Worm (Caenorhabditis elegans) whole organism, young adult: ENCODE measurements around the gene R13A1.1.

Experiments used
- B0019.2 ChIP-seq: fragments of 200-800 bp; sonication (Bioruptor generic); conservative IDR thresholded peaks from 2 replicates; pipeline ENCODE4 v1.3.6; 2022; ENCODE audit warnings: missing genetic modification reagents, missing genetic modification characterization, missing compliant biosample characterization
- B0035.1 ChIP-seq: sonication (generic microtip); optimal IDR thresholded peaks from 2 replicates; lab custom pipeline; 2016; ENCODE audit warnings: missing genetic modification characterization, mild to moderate bottlenecking, missing compliant biosample characterization, missing genotype, missing genetic modification reagents
- D2030.7 ChIP-seq: fragments of 200-800 bp; sonication (Bioruptor generic); IDR thresholded peaks from 2 replicates; pipeline ENCODE4 v1.3.6; 2022; ENCODE audit warnings: missing genetic modification reagents, missing genetic modification characterization, missing compliant biosample characterization
- F10E7.11 ChIP-seq: sonication (generic microtip); optimal IDR thresholded peaks from 2 replicates; lab custom pipeline; 2017; ENCODE audit warnings: mild to moderate bottlenecking, missing genetic modification characterization, moderate library complexity, missing compliant biosample characterization
- F23B12.7 ChIP-seq: sonication (generic microtip); optimal IDR thresholded peaks from 2 replicates; lab custom pipeline; 2017; ENCODE audit warnings: missing genetic modification characterization, mild to moderate bottlenecking, missing compliant biosample characterization, antibody characterized with exemption, moderate library complexity; ENCODE audit not compliant: insufficient read depth
- F33H1.4 ChIP-seq: fragments of 200-800 bp; sonication (Bioruptor generic); IDR thresholded peaks from 2 replicates; pipeline ENCODE4 v1.3.6; 2022; ENCODE audit warnings: missing genetic modification reagents, missing genetic modification characterization, missing compliant biosample characterization
- F39B2.1 ChIP-seq: fragments of 200-800 bp; sonication (Bioruptor generic); IDR thresholded peaks from 2 replicates; pipeline ENCODE4 v1.3.6; 2022; ENCODE audit warnings: missing genetic modification reagents, missing genetic modification characterization, missing compliant biosample characterization
- T26A5.8 ChIP-seq: sonication (generic microtip); optimal IDR thresholded peaks from 2 replicates; lab custom pipeline; 2016; ENCODE audit warnings: missing genetic modification characterization, missing compliant biosample characterization
- Y53F4B.3 ChIP-seq: fragments of 200-800 bp; sonication (Bioruptor generic); IDR thresholded peaks from 2 replicates; pipeline ENCODE4 v1.3.6; 2022; ENCODE audit warnings: missing genetic modification reagents, missing genetic modification characterization, missing compliant biosample characterization
- Y79H2A.3 ChIP-seq: fragments of 200-800 bp; sonication (Bioruptor generic); conservative IDR thresholded peaks from 2 replicates; pipeline ENCODE4 v1.3.6; 2022; ENCODE audit warnings: missing genetic modification reagents, missing genetic modification characterization, missing compliant biosample characterization
- akir-1 ChIP-seq: fragments of 200-800 bp; sonication (Bioruptor generic); optimal IDR thresholded peaks from 2 replicates; lab custom pipeline; 2018; ENCODE audit warnings: mild to moderate bottlenecking, missing genetic modification characterization, moderate library complexity, missing compliant biosample characterization
- ama-1 ChIP-seq, 3 experiments: fragments of 150-350 bp in 1 of 3; sonication (generic microtip) in 2 of 3; optimal IDR thresholded peaks; 2 replicates each; lab custom pipeline; 2014 to 2018; ENCODE audit warnings: missing biosample characterization in 2 of 3, missing genetic modification characterization in 2 of 3, missing genetic modification reagents in 2 of 3
- aptf-2 ChIP-seq: fragments of 200-800 bp; sonication (Bioruptor generic); conservative IDR thresholded peaks from 2 replicates; pipeline ENCODE4 v1.3.6; 2022; ENCODE audit warnings: missing genetic modification reagents, missing genetic modification characterization, missing compliant biosample characterization
- aptf-3 ChIP-seq: fragments of 200-800 bp; sonication (Bioruptor generic); IDR thresholded peaks from 2 replicates; pipeline ENCODE4 v1.3.6; 2022; ENCODE audit warnings: missing genetic modification characterization, missing compliant biosample characterization
- athp-1 ChIP-seq: sonication (generic microtip); optimal IDR thresholded peaks from 2 replicates; lab custom pipeline; 2017; ENCODE audit warnings: mild to moderate bottlenecking, missing genetic modification characterization, missing compliant biosample characterization
- attf-3 ChIP-seq: fragments of 200-800 bp; sonication (Bioruptor generic); conservative IDR thresholded peaks from 2 replicates; pipeline ENCODE4 v1.3.6; 2022; ENCODE audit warnings: missing genetic modification reagents, missing genetic modification characterization, missing compliant biosample characterization
- attf-5 ChIP-seq: fragments of 200-800 bp; sonication (Bioruptor generic); optimal IDR thresholded peaks from 2 replicates; lab custom pipeline; 2018; ENCODE audit warnings: mild to moderate bottlenecking, missing genetic modification characterization, missing compliant biosample characterization
- attf-6 ChIP-seq: fragments of 200-800 bp; sonication (Bioruptor generic); IDR thresholded peaks from 2 replicates; pipeline ENCODE4 v1.3.6; 2022; ENCODE audit warnings: missing genetic modification reagents, missing genetic modification characterization, missing compliant biosample characterization
- cebp-1 ChIP-seq, 2 experiments: fragments of 200-800 bp in 1 of 2; sonication (Bioruptor generic) in 1 of 2; sonication (generic microtip) in 1 of 2; IDR thresholded peaks in 1 of 2; optimal IDR thresholded peaks in 1 of 2; 2 replicates each; pipeline versions ENCODE4 v1.3.6 to Lab custom; 2017 to 2022; ENCODE audit warnings: missing compliant biosample characterization in 2 of 2, missing genetic modification characterization in 2 of 2, mild to moderate bottlenecking in 1 of 2, missing genetic modification reagents in 1 of 2, moderate library complexity in 1 of 2
- cebp-2 ChIP-seq: fragments of 200-800 bp; sonication (Bioruptor generic); IDR thresholded peaks from 2 replicates; pipeline ENCODE4 v1.3.6; 2022; ENCODE audit warnings: missing genetic modification characterization, missing compliant biosample characterization
- ceh-100 ChIP-seq: fragments of 200-800 bp; sonication (Bioruptor generic); IDR thresholded peaks from 2 replicates; pipeline ENCODE4 v1.3.6; 2022; ENCODE audit warnings: missing genetic modification reagents, missing genetic modification characterization, missing compliant biosample characterization
- ceh-40 ChIP-seq: fragments of 200-800 bp; sonication (Bioruptor generic); IDR thresholded peaks from 2 replicates; pipeline ENCODE4 v1.3.6; 2022; ENCODE audit warnings: missing genetic modification characterization, missing compliant biosample characterization
- chd-7 ChIP-seq: sonication (generic microtip); optimal IDR thresholded peaks from 2 replicates; lab custom pipeline; 2016; ENCODE audit warnings: mild to moderate bottlenecking, missing genetic modification characterization, moderate library complexity, missing compliant biosample characterization
- dox-1 ChIP-seq: fragments of 200-800 bp; sonication (Bioruptor generic); IDR thresholded peaks from 2 replicates; pipeline ENCODE4 v1.3.6; 2022; ENCODE audit warnings: missing genetic modification reagents, missing genetic modification characterization, missing compliant biosample characterization
- egl-18 ChIP-seq: fragments of 200-800 bp; sonication (Bioruptor generic); IDR thresholded peaks from 2 replicates; pipeline ENCODE4 v1.3.6; 2022; ENCODE audit warnings: missing genetic modification reagents, missing genetic modification characterization, missing compliant biosample characterization
- egrh-3 ChIP-seq: fragments of 200-800 bp; sonication (Bioruptor generic); IDR thresholded peaks from 2 replicates; pipeline ENCODE4 v1.3.6; 2022; ENCODE audit warnings: missing genetic modification reagents, missing genetic modification characterization, missing compliant biosample characterization
- ekl-4 ChIP-seq: fragments of 200-800 bp; sonication (Bioruptor generic); IDR thresholded peaks from 2 replicates; pipeline ENCODE4 v1.3.6; 2022; ENCODE audit warnings: missing genetic modification reagents, missing genetic modification characterization, missing compliant biosample characterization
- ets-4 ChIP-seq: fragments of 200-800 bp; sonication (Bioruptor generic); optimal IDR thresholded peaks from 2 replicates; lab custom pipeline; 2018; ENCODE audit warnings: mild to moderate bottlenecking, missing genetic modification characterization, missing compliant biosample characterization
- fkh-3 ChIP-seq: sonication (generic microtip); optimal IDR thresholded peaks from 2 replicates; lab custom pipeline; 2016; ENCODE audit warnings: mild to moderate bottlenecking, missing genetic modification characterization, missing compliant biosample characterization
- gei-17 ChIP-seq: fragments of 200-800 bp; sonication (Bioruptor generic); optimal IDR thresholded peaks from 2 replicates; lab custom pipeline; 2018; ENCODE audit warnings: mild to moderate bottlenecking, missing genetic modification characterization, missing compliant biosample characterization
- hlh-12 ChIP-seq: sonication (generic microtip); optimal IDR thresholded peaks from 2 replicates; lab custom pipeline; 2016; ENCODE audit warnings: missing genetic modification characterization, missing compliant biosample characterization
- hrde-1 ChIP-seq: sonication (generic microtip); optimal IDR thresholded peaks from 2 replicates; lab custom pipeline; 2016; ENCODE audit warnings: missing genetic modification characterization, mild to moderate bottlenecking, missing compliant biosample characterization, moderate library complexity, missing genotype, missing genetic modification reagents, borderline replicate concordance
- hsf-1 ChIP-seq: fragments of 200-800 bp; sonication (Bioruptor generic); IDR thresholded peaks from 2 replicates; pipeline ENCODE4 v1.3.6; 2022; ENCODE audit warnings: missing genetic modification reagents, missing genetic modification characterization, missing compliant biosample characterization
- lin-35 ChIP-seq, 3 experiments: fragments of 150-350 bp in 2 of 3; sonication (generic microtip) in 1 of 3; optimal IDR thresholded peaks; 2 replicates each; lab custom pipeline; 2014 to 2018; ENCODE audit warnings: missing biosample characterization in 3 of 3, missing genetic modification characterization in 3 of 3, missing genetic modification reagents in 3 of 3
- lsl-1 ChIP-seq: fragments of 200-800 bp; sonication (Bioruptor generic); optimal IDR thresholded peaks from 2 replicates; lab custom pipeline; 2018; ENCODE audit warnings: mild to moderate bottlenecking, missing genetic modification characterization, moderate library complexity, missing compliant biosample characterization
- madf-6 ChIP-seq: fragments of 200-800 bp; sonication (Bioruptor generic); IDR thresholded peaks from 2 replicates; pipeline ENCODE4 v1.3.6; 2022; ENCODE audit warnings: missing genetic modification reagents, missing genetic modification characterization, missing compliant biosample characterization
- nhr-80 ChIP-seq: sonication (generic microtip); optimal IDR thresholded peaks from 2 replicates; lab custom pipeline; 2016; ENCODE audit warnings: missing genetic modification characterization, missing compliant biosample characterization
- nhr-90 ChIP-seq: sonication (generic microtip); optimal IDR thresholded peaks from 2 replicates; lab custom pipeline; 2016; ENCODE audit warnings: missing genotype, mild to moderate bottlenecking, missing genetic modification characterization, missing compliant biosample characterization
- pbrm-1 ChIP-seq: fragments of 200-800 bp; sonication (Bioruptor generic); IDR thresholded peaks from 2 replicates; pipeline ENCODE4 v1.3.6; 2022; ENCODE audit warnings: missing genetic modification reagents, missing genetic modification characterization, missing compliant biosample characterization
- pha-4 ChIP-seq: fragments of 150-350 bp; sonication (generic microtip); optimal IDR thresholded peaks from 2 replicates; lab custom pipeline; 2014; ENCODE audit warnings: missing biosample characterization, missing genetic modification reagents, missing genetic modification characterization
- rcor-1 ChIP-seq: fragments of 200-800 bp; sonication (Bioruptor generic); IDR thresholded peaks from 2 replicates; pipeline ENCODE4 v1.3.6; 2022; ENCODE audit warnings: missing genetic modification reagents, missing genetic modification characterization, missing compliant biosample characterization
- rec-8 ChIP-seq, 2 experiments: sonication (generic microtip); optimal IDR thresholded peaks; 2 replicates each; lab custom pipeline; 2016; ENCODE audit warnings: mild to moderate bottlenecking in 2 of 2, missing genetic modification characterization in 2 of 2, missing genetic modification reagents in 2 of 2, missing genotype in 2 of 2, missing biosample characterization in 1 of 2, missing compliant biosample characterization in 1 of 2, moderate library complexity in 1 of 2
- sdz-38 ChIP-seq: sonication (generic microtip); optimal IDR thresholded peaks from 2 replicates; lab custom pipeline; 2016; ENCODE audit warnings: missing genotype, missing genetic modification characterization, missing compliant biosample characterization
- snpc-1.3 ChIP-seq: sonication (generic microtip); optimal IDR thresholded peaks from 2 replicates; lab custom pipeline; 2017; ENCODE audit warnings: missing genetic modification characterization, mild to moderate bottlenecking, missing compliant biosample characterization, antibody characterized with exemption, moderate library complexity, missing genotype, missing genetic modification reagents; ENCODE audit not compliant: insufficient read depth
- somi-1 ChIP-seq: fragments of 200-800 bp; sonication (Bioruptor generic); optimal IDR thresholded peaks from 2 replicates; lab custom pipeline; 2018; ENCODE audit warnings: mild to moderate bottlenecking, missing genetic modification characterization, missing compliant biosample characterization
- ztf-18 ChIP-seq: sonication (generic microtip); optimal IDR thresholded peaks from 2 replicates; lab custom pipeline; 2016; ENCODE audit warnings: missing genotype, mild to moderate bottlenecking, missing genetic modification characterization, missing compliant biosample characterization
- ztf-22 ChIP-seq: fragments of 200-800 bp; sonication (Bioruptor generic); optimal IDR thresholded peaks from 2 replicates; lab custom pipeline; 2018; ENCODE audit warnings: mild to moderate bottlenecking, missing genetic modification characterization, moderate library complexity, missing compliant biosample characterization
- ztf-3 ChIP-seq: fragments of 200-800 bp; sonication (Bioruptor generic); optimal IDR thresholded peaks from 2 replicates; lab custom pipeline; 2018; ENCODE audit warnings: mild to moderate bottlenecking, missing genetic modification characterization, missing compliant biosample characterization

The R13A1.1 gene

DNA sequence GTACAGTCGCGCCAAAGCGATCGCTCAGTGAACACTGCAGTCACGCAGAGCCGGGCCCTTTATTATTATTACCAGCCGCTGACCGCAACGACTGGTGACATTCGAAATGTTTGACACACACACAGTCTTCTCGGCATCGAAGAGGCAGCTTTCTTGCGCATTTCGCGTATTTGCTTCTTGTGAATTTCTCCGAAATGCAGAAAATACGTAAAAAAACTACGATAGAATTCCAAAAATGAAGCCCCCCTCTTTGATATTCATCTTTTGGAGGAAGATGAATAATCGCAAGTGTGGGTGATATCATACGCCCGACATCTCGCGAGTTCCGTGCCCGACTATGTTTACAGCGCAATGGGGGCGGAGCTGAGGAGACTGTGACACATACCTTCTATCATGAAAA, 33.4 kb downstream of the R13A1.1 start (continued):
- no peak for TF ChIP-seq athp-1 (tag; lab: Kevin White, UChicago)
- no peak for TF ChIP-seq somi-1
- no peak for TF ChIP-seq F33H1.4 (GFP tag; lab: Robert Waterston, UW)
- no peak for TF ChIP-seq fkh-3 (tag; lab: Kevin White, UChicago)
- TF ChIP-seq F10E7.11 (tag; lab: Kevin White, UChicago) = no peak
- TF ChIP-seq dox-1 (GFP tag; lab: Robert Waterston, UW) = peak; percentile 53; the same call in 1 of the 2 replicates
- 0 out of 2 replicates have a peak, but pooled peaks have one; percentile 27 for TF ChIP-seq ceh-100 (GFP tag; lab: Robert Waterston, UW)
- TF ChIP-seq ztf-18 (tag; lab: Kevin White, UChicago) = no peak
- TF ChIP-seq lsl-1 (GFP tag; lab: Kevin White, UChicago) = peak; percentile 35
- TF ChIP-seq gei-17 = no peak
- TF ChIP-seq hrde-1 = no peak
- TF ChIP-seq hlh-12 = no peak
- TF ChIP-seq T26A5.8 = no peak
- no peak for TF ChIP-seq F23B12.7 (tag; lab: Kevin White, UChicago)
- no peak for TF ChIP-seq pha-4 (tag; lab: Kevin White, UChicago)
- no peak for TF ChIP-seq ama-1 (optimal IDR thresholded peaks at IDR 0.05; lab: Kevin White, UChicago)
- no peak for TF ChIP-seq ama-1 (GFP tag; optimal IDR thresholded peaks at IDR 0.05; lab: Kevin White, UChicago)
- TF ChIP-seq rec-8 (tag; optimal IDR thresholded peaks at IDR 0.05; lab: Kevin White, UChicago) = no peak
- no peak for TF ChIP-seq egl-18
- TF ChIP-seq Y53F4B.3 (GFP tag; lab: Robert Waterston, UW) = no peak
- TF ChIP-seq ztf-3 (GFP tag; lab: Kevin White, UChicago) = no peak
- TF ChIP-seq nhr-90 (tag; lab: Kevin White, UChicago) = no peak
- peak; percentile 73 for TF ChIP-seq pbrm-1
- TF ChIP-seq ceh-40 (GFP tag; lab: Robert Waterston, UW) = no peak
- no peak for TF ChIP-seq attf-3 (GFP tag; lab: Robert Waterston, UW)
- TF ChIP-seq aptf-2 (GFP tag; lab: Robert Waterston, UW) = no peak
- TF ChIP-seq Y79H2A.3 = no peak
- 0 out of 2 replicates have a peak, but pooled peaks have one; percentile 27 for TF ChIP-seq ekl-4
- TF ChIP-seq rcor-1 (GFP tag; lab: Robert Waterston, UW) = no peak
- TF ChIP-seq snpc-1.3 = no peak
- no peak for TF ChIP-seq cebp-2 (GFP tag; lab: Robert Waterston, UW)
- no peak for TF ChIP-seq akir-1
- no peak for TF ChIP-seq ztf-22 (GFP tag; lab: Kevin White, UChicago)
- no peak for TF ChIP-seq F39B2.1
- TF ChIP-seq egrh-3 (GFP tag; lab: Robert Waterston, UW) = no peak
- peak; percentile 92 for TF ChIP-seq attf-6 (GFP tag; lab: Robert Waterston, UW)
- TF ChIP-seq cebp-1 (GFP tag; IDR thresholded peaks at IDR 0.05; lab: Robert Waterston, UW) = no peak
- no peak for TF ChIP-seq cebp-1 (tag; optimal IDR thresholded peaks at IDR 0.05; lab: Kevin White, UChicago)
- peak; percentile 34; the same call in 1 of the 2 replicates for TF ChIP-seq madf-6 (GFP tag; lab: Robert Waterston, UW)
- no peak for TF ChIP-seq ets-4 (GFP tag; lab: Kevin White, UChicago)
- no peak for TF ChIP-seq sdz-38 (tag; lab: Kevin White, UChicago)
- TF ChIP-seq B0035.1 = no peak
- no peak for TF ChIP-seq B0019.2 (GFP tag; lab: Robert Waterston, UW)
- TF ChIP-seq lin-35 (GFP tag; optimal IDR thresholded peaks at IDR 0.05; lab: Kevin White, UChicago) = no peak
- TF ChIP-seq nhr-80 (tag; lab: Kevin White, UChicago) = no peak
- 0 out of 2 replicates have a peak, but pooled peaks have one; percentile 37 for TF ChIP-seq hsf-1 (GFP tag; lab: Robert Waterston, UW)
- no peak for TF ChIP-seq attf-5 (GFP tag; lab: Kevin White, UChicago)
- TF ChIP-seq chd-7 = no peak
- 0 out of 2 replicates have a peak, but pooled peaks have one; percentile 38 for TF ChIP-seq D2030.7 (GFP tag; lab: Robert Waterston, UW)
- no peak for TF ChIP-seq aptf-3 (GFP tag; lab: Robert Waterston, UW)
